Worm (Caenorhabditis elegans) whole organism, early embryonic: ENCODE measurements around the gene Y66H1A.8.

Source experiments
- ama-1 ChIP-seq: fragments of 150-350 bp; optimal IDR thresholded peaks from 2 replicates; lab custom pipeline; 2014
- ceh-13 ChIP-seq: fragments of 200-800 bp; sonication (Bioruptor generic); optimal IDR thresholded peaks from 2 replicates; lab custom pipeline; 2018; ENCODE audit warnings: mild to moderate bottlenecking, missing genetic modification characterization, missing compliant biosample characterization
- hmbx-1 ChIP-seq: sonication (generic microtip); optimal IDR thresholded peaks from 2 replicates; lab custom pipeline; 2016; ENCODE audit warnings: mild to moderate bottlenecking, missing genetic modification characterization, missing compliant biosample characterization
- hmg-4 ChIP-seq: fragments of 200-800 bp; sonication (Bioruptor generic); optimal IDR thresholded peaks from 2 replicates; lab custom pipeline; 2018; ENCODE audit warnings: mild to moderate bottlenecking, missing genetic modification characterization, missing compliant biosample characterization
- hnd-1 ChIP-seq: sonication (generic microtip); optimal IDR thresholded peaks from 2 replicates; lab custom pipeline; 2016; ENCODE audit warnings: missing genetic modification characterization, missing compliant biosample characterization
- pes-1 ChIP-seq: fragments of 200-800 bp; sonication (Bioruptor generic); IDR thresholded peaks from 2 replicates; pipeline ENCODE4 v1.3.6; 2022; ENCODE audit warnings: missing genetic modification reagents, missing genetic modification characterization, missing compliant biosample characterization
- sea-1 ChIP-seq: fragments of 200-800 bp; sonication (Bioruptor generic); conservative IDR thresholded peaks from 2 replicates; pipeline ENCODE4 v1.3.6; 2022; ENCODE audit warnings: missing genetic modification characterization, missing compliant biosample characterization
- tbx-11 ChIP-seq: fragments of 200-800 bp; sonication (Bioruptor generic); IDR thresholded peaks from 2 replicates; pipeline ENCODE4 v1.3.6; 2022; ENCODE audit warnings: missing genetic modification characterization, missing compliant biosample characterization
- tra-4 ChIP-seq: sonication (generic microtip); optimal IDR thresholded peaks from 2 replicates; lab custom pipeline; 2017; ENCODE audit warnings: missing genetic modification characterization, missing compliant biosample characterization

- no peak for TF ChIP-seq ama-1 (lab: Kevin White, UChicago)
- no peak for TF ChIP-seq pes-1
- TF ChIP-seq tra-4 (tag; lab: Kevin White, UChicago): no peak
- TF ChIP-seq hmg-4 (GFP tag; lab: Kevin White, UChicago): no peak
- TF ChIP-seq tbx-11 (GFP tag; lab: Robert Waterston, UW): no peak
- no peak for TF ChIP-seq ceh-13 (GFP tag; lab: Kevin White, UChicago)
- no peak for TF ChIP-seq hmbx-1 (tag; lab: Kevin White, UChicago)
- TF ChIP-seq sea-1 (GFP tag; lab: Robert Waterston, UW): no peak
- TF ChIP-seq hnd-1: no peak
These were observed 768 bp upstream of the Y66H1A.8 start, which contains the start of gene M04G7.1 for ce11 chrIV:455484-455883.
